Worm (Caenorhabditis elegans) whole organism, L1 larva: ENCODE measurements around the gene gsp-2.
A peak's percentile ranks its signal among the peaks of the same experiment; 100 is the strongest.

Experiments
- C16A3.4 ChIP-seq: fragments of 150-350 bp; optimal IDR thresholded peaks from 2 replicates; lab custom pipeline; 2014; ENCODE audit warnings: missing biosample characterization, missing genetic modification characterization
- aha-1 ChIP-seq: fragments of 150-350 bp; optimal IDR thresholded peaks from 2 replicates; lab custom pipeline; 2014; ENCODE audit warnings: missing biosample characterization, missing genetic modification characterization
- aly-2 ChIP-seq: fragments of 150-350 bp; optimal IDR thresholded peaks from 2 replicates; lab custom pipeline; 2014; ENCODE audit warnings: missing biosample characterization, missing genetic modification characterization
- blmp-1 ChIP-seq: fragments of 150-350 bp; optimal IDR thresholded peaks from 2 replicates; lab custom pipeline; 2014; ENCODE audit warnings: missing biosample characterization, missing genetic modification characterization
- ceh-88 ChIP-seq: fragments of 200-800 bp; sonication (Bioruptor generic); IDR thresholded peaks from 2 replicates; pipeline ENCODE4 v1.3.6; 2022; ENCODE audit warnings: missing genetic modification characterization, missing compliant biosample characterization
- dpl-1 ChIP-seq, 3 experiments: fragments of 150-350 bp in 2 of 3; sonication (generic microtip) in 1 of 3; optimal IDR thresholded peaks; 2 replicates each; lab custom pipeline; 2014 to 2017; ENCODE audit warnings: missing biosample characterization in 3 of 3, missing genetic modification characterization in 3 of 3, missing genetic modification reagents in 3 of 3
- dsc-1 ChIP-seq: sonication (generic microtip); optimal IDR thresholded peaks from 2 replicates; lab custom pipeline; 2016; ENCODE audit warnings: mild to moderate bottlenecking, missing genetic modification characterization, missing compliant biosample characterization
- efl-1 ChIP-seq, 4 experiments: fragments of 150-350 bp; optimal IDR thresholded peaks in 3 of 4; peaks in 1 of 4; 1 replicate in 1 of 4; 2 replicates in 3 of 4; lab custom pipeline; 2014; ENCODE audit warnings: missing biosample characterization in 2 of 4, missing genetic modification characterization in 2 of 4, missing genetic modification reagents in 2 of 4
- efl-3 ChIP-seq: fragments of 200-800 bp; sonication (Bioruptor generic); optimal IDR thresholded peaks from 2 replicates; lab custom pipeline; 2018; ENCODE audit warnings: mild to moderate bottlenecking, missing genetic modification characterization, missing compliant biosample characterization
- egl-27 ChIP-seq, 2 experiments: fragments of 150-350 bp in 1 of 2; sonication (generic microtip); optimal IDR thresholded peaks; 3 replicates each; lab custom pipeline; 2017 to 2018; ENCODE audit warnings: missing biosample characterization in 2 of 2, missing genetic modification characterization in 2 of 2, missing genetic modification reagents in 2 of 2
- elt-3 ChIP-seq, 6 experiments: fragments of 150-350 bp in 1 of 6; sonication (generic microtip); optimal IDR thresholded peaks; 2 replicates each; lab custom pipeline; 2017 to 2018; ENCODE audit warnings: missing biosample characterization in 6 of 6, missing genetic modification characterization in 6 of 6, inconsistent platforms in 1 of 6
- ets-5 ChIP-seq: fragments of 200-800 bp; sonication (Bioruptor generic); IDR thresholded peaks from 2 replicates; pipeline ENCODE4 v1.3.6; 2022; ENCODE audit warnings: missing genetic modification characterization, missing compliant biosample characterization
- fkh-10 ChIP-seq: sonication (generic microtip); optimal IDR thresholded peaks from 2 replicates; lab custom pipeline; 2017; ENCODE audit warnings: missing biosample characterization, missing genetic modification reagents, missing genetic modification characterization
- fkh-8 ChIP-seq: sonication (generic microtip); optimal IDR thresholded peaks from 2 replicates; lab custom pipeline; 2016; ENCODE audit warnings: mild to moderate bottlenecking, missing genetic modification characterization, missing compliant biosample characterization
- fos-1 ChIP-seq: fragments of 150-350 bp; optimal IDR thresholded peaks from 2 replicates; lab custom pipeline; 2014; ENCODE audit warnings: missing biosample characterization, missing genetic modification characterization
- grh-1 ChIP-seq: fragments of 200-800 bp; sonication (Bioruptor generic); IDR thresholded peaks from 2 replicates; pipeline ENCODE4 v1.3.6; 2022; ENCODE audit warnings: missing genetic modification reagents, missing genetic modification characterization, missing compliant biosample characterization
- hpl-2 ChIP-seq: fragments of 150-350 bp; optimal IDR thresholded peaks from 2 replicates; lab custom pipeline; 2014; ENCODE audit warnings: missing biosample characterization, missing genetic modification reagents, missing genetic modification characterization
- irx-1 ChIP-seq: sonication (generic microtip); optimal IDR thresholded peaks from 2 replicates; lab custom pipeline; 2016; ENCODE audit warnings: missing genetic modification characterization, missing compliant biosample characterization
- isw-1 ChIP-seq: fragments of 200-800 bp; sonication (Bioruptor generic); IDR thresholded peaks from 2 replicates; pipeline ENCODE4 v1.3.6; 2022; ENCODE audit warnings: missing genetic modification characterization, missing compliant biosample characterization
- jun-1 ChIP-seq: fragments of 150-350 bp; optimal IDR thresholded peaks from 2 replicates; lab custom pipeline; 2014; ENCODE audit warnings: missing biosample characterization, missing genetic modification reagents, missing genetic modification characterization
- lin-13 ChIP-seq: fragments of 150-350 bp; optimal IDR thresholded peaks from 2 replicates; lab custom pipeline; 2014; ENCODE audit warnings: missing biosample characterization, missing genetic modification reagents, missing genetic modification characterization
- lin-14 ChIP-seq: fragments of 200-800 bp; sonication (Bioruptor generic); optimal IDR thresholded peaks from 2 replicates; lab custom pipeline; 2018; ENCODE audit warnings: mild to moderate bottlenecking, missing genetic modification characterization, moderate library complexity, missing compliant biosample characterization
- lin-35 ChIP-seq, 2 experiments: fragments of 150-350 bp; optimal IDR thresholded peaks; 2 replicates each; lab custom pipeline; 2014; ENCODE audit warnings: missing biosample characterization in 2 of 2, missing genetic modification characterization in 2 of 2, missing genetic modification reagents in 2 of 2
- lin-39 ChIP-seq: fragments of 150-350 bp; optimal IDR thresholded peaks from 2 replicates; lab custom pipeline; 2014; ENCODE audit warnings: missing biosample characterization, missing genetic modification reagents, missing genetic modification characterization
- lir-3 ChIP-seq: sonication (generic microtip); optimal IDR thresholded peaks from 2 replicates; lab custom pipeline; 2016; ENCODE audit warnings: mild to moderate bottlenecking, missing genetic modification characterization, moderate library complexity, missing compliant biosample characterization; ENCODE audit not compliant: poor library complexity
- lsy-2 ChIP-seq, 2 experiments: fragments of 150-350 bp; optimal IDR thresholded peaks; 2 replicates each; lab custom pipeline; 2014; ENCODE audit warnings: missing biosample characterization in 2 of 2, missing genetic modification characterization in 2 of 2
- mab-9 ChIP-seq: fragments of 200-800 bp; sonication (Bioruptor generic); IDR thresholded peaks from 2 replicates; pipeline ENCODE4 v1.3.6; 2022; ENCODE audit warnings: missing genetic modification reagents, missing genetic modification characterization, missing compliant biosample characterization
- mep-1 ChIP-seq: fragments of 150-350 bp; optimal IDR thresholded peaks from 2 replicates; lab custom pipeline; 2014; ENCODE audit warnings: missing biosample characterization, missing genetic modification characterization
- nhr-11 ChIP-seq: fragments of 150-350 bp; optimal IDR thresholded peaks from 2 replicates; lab custom pipeline; 2014; ENCODE audit warnings: missing biosample characterization, missing genetic modification characterization
- nhr-19 ChIP-seq: fragments of 200-800 bp; sonication (Bioruptor generic); conservative IDR thresholded peaks from 2 replicates; pipeline ENCODE4 v1.3.6; 2022; ENCODE audit warnings: missing genetic modification characterization, missing compliant biosample characterization
- nhr-20 ChIP-seq: sonication (generic microtip); optimal IDR thresholded peaks from 2 replicates; lab custom pipeline; 2016; ENCODE audit warnings: mild to moderate bottlenecking, missing genetic modification characterization, missing compliant biosample characterization
- nhr-47 ChIP-seq: sonication (generic microtip); optimal IDR thresholded peaks from 2 replicates; lab custom pipeline; 2016; ENCODE audit warnings: mild to moderate bottlenecking, missing genetic modification characterization, moderate library complexity, missing compliant biosample characterization
- nhr-71 ChIP-seq: sonication (generic microtip); optimal IDR thresholded peaks from 2 replicates; lab custom pipeline; 2016; ENCODE audit warnings: mild to moderate bottlenecking, missing genetic modification characterization, moderate library complexity, missing compliant biosample characterization
- nhr-76 ChIP-seq: sonication (generic microtip); optimal IDR thresholded peaks from 2 replicates; lab custom pipeline; 2017; ENCODE audit warnings: missing biosample characterization, missing genetic modification characterization
- nhr-77 ChIP-seq: fragments of 150-350 bp; optimal IDR thresholded peaks from 2 replicates; lab custom pipeline; 2014; ENCODE audit warnings: missing biosample characterization, missing genetic modification characterization
- nhr-85 ChIP-seq: sonication (generic microtip); peaks from one replicate; lab custom pipeline; 2016; ENCODE audit warnings: missing genetic modification characterization, inconsistent platforms, missing compliant biosample characterization
- nhr-90 ChIP-seq: sonication (generic microtip); optimal IDR thresholded peaks from 2 replicates; lab custom pipeline; 2016; ENCODE audit warnings: mild to moderate bottlenecking, missing genetic modification characterization, missing compliant biosample characterization; ENCODE audit not compliant: poor library complexity
- pax-3 ChIP-seq: fragments of 200-800 bp; sonication (Bioruptor generic); optimal IDR thresholded peaks from 2 replicates; lab custom pipeline; 2018; ENCODE audit warnings: mild to moderate bottlenecking, missing genetic modification characterization, moderate library complexity, missing compliant biosample characterization
- skn-1 ChIP-seq: fragments of 150-350 bp; optimal IDR thresholded peaks from 2 replicates; lab custom pipeline; 2014; ENCODE audit warnings: missing biosample characterization, missing genetic modification characterization
- snpc-4 ChIP-seq: fragments of 150-350 bp; optimal IDR thresholded peaks from 2 replicates; lab custom pipeline; 2014; ENCODE audit warnings: missing biosample characterization, missing genetic modification characterization
- snu-23 ChIP-seq: sonication (generic microtip); optimal IDR thresholded peaks from 2 replicates; lab custom pipeline; 2016; ENCODE audit warnings: missing genetic modification characterization, missing compliant biosample characterization
- sox-4 ChIP-seq: sonication (generic microtip); optimal IDR thresholded peaks from 2 replicates; lab custom pipeline; 2016; ENCODE audit warnings: missing genetic modification characterization, missing compliant biosample characterization
- sptf-1 ChIP-seq: fragments of 150-350 bp; optimal IDR thresholded peaks from 2 replicates; lab custom pipeline; 2014; ENCODE audit warnings: missing biosample characterization, missing genetic modification characterization
- swsn-7 ChIP-seq: sonication (generic microtip); optimal IDR thresholded peaks from 2 replicates; lab custom pipeline; 2016; ENCODE audit warnings: missing genetic modification characterization, missing compliant biosample characterization
- tbx-2 ChIP-seq: sonication (generic microtip); optimal IDR thresholded peaks from 2 replicates; lab custom pipeline; 2016; ENCODE audit warnings: missing genetic modification characterization, missing compliant biosample characterization
- tlp-1 ChIP-seq: fragments of 150-350 bp; optimal IDR thresholded peaks from 2 replicates; lab custom pipeline; 2014; ENCODE audit warnings: missing biosample characterization, missing genetic modification characterization
- unc-86 ChIP-seq: sonication (generic microtip); optimal IDR thresholded peaks from 2 replicates; lab custom pipeline; 2016; ENCODE audit warnings: missing genetic modification characterization, missing compliant biosample characterization
- vab-15 ChIP-seq: sonication (generic microtip); optimal IDR thresholded peaks from 2 replicates; lab custom pipeline; 2017; ENCODE audit warnings: missing genotype, mild to moderate bottlenecking, missing genetic modification characterization, missing compliant biosample characterization
- zag-1 ChIP-seq: fragments of 150-350 bp; optimal IDR thresholded peaks from 2 replicates; lab custom pipeline; 2014; ENCODE audit warnings: missing biosample characterization, missing genetic modification characterization
- zip-4 ChIP-seq: fragments of 200-800 bp; sonication (Bioruptor generic); optimal IDR thresholded peaks from 2 replicates; lab custom pipeline; 2018; ENCODE audit warnings: mild to moderate bottlenecking, missing genetic modification characterization, moderate library complexity, missing compliant biosample characterization
- ztf-4 ChIP-seq: fragments of 150-350 bp; optimal IDR thresholded peaks from 2 replicates; lab custom pipeline; 2014; ENCODE audit warnings: missing biosample characterization, missing genetic modification characterization

Gene gsp-2

ce11 chrIII:7300169-7300568, 36.2 kb upstream of the gsp-2 start (continued):
- TF ChIP-seq grh-1 (GFP tag; lab: Robert Waterston, UW) = peak; percentile 36; the same call in 1 of the 2 replicates

DNA sequence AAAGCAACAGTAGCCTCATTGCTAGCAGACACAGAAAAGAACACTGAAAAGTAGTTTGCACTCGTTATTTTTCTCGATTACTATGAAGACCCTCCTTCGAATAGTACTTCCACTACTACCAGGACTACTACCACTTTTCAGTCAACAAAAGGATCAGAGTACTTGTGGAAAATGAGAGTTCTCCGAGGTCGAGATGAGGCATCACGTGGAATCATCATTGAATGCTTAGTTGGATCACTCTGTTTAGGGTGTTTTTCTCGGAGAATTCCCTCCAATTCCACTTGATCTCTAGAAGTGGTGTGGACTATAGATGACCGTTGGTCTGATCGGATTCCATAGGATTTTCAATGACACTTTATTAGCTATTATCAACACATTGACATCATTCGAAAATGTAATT, 35.6 kb upstream of the gsp-2 start:
- TF ChIP-seq jun-1 = no peak
- no peak for TF ChIP-seq tbx-2 (tag; lab: Kevin White, UChicago)
- peak; percentile 44 for TF ChIP-seq lin-14 (GFP tag; lab: Kevin White, UChicago)
- TF ChIP-seq nhr-19 (GFP tag; lab: Robert Waterston, UW) = peak; percentile 33
- TF ChIP-seq elt-3 (tag; optimal IDR thresholded peaks at IDR 0.05; lab: Kevin White, UChicago) = peak in 1 of 6 experiments; percentile 2
- peak; percentile 32; the same call in 1 of the 2 replicates for TF ChIP-seq grh-1 (GFP tag; lab: Robert Waterston, UW)
- TF ChIP-seq ets-5 (GFP tag; lab: Robert Waterston, UW) = no peak
- TF ChIP-seq swsn-7 = no peak
- no peak for TF ChIP-seq aly-2
- no peak for TF ChIP-seq nhr-90
- TF ChIP-seq sptf-1 (tag; lab: Kevin White, UChicago) = no peak
- no peak for TF ChIP-seq zag-1 (tag; lab: Kevin White, UChicago)
- no peak for TF ChIP-seq dpl-1 (GFP tag; optimal IDR thresholded peaks at IDR 0.05; lab: Kevin White, UChicago)
- no peak for TF ChIP-seq tlp-1 (tag; lab: Kevin White, UChicago)
- TF ChIP-seq C16A3.4 (tag; lab: Kevin White, UChicago) = no peak
- TF ChIP-seq fkh-8 (tag; lab: Kevin White, UChicago) = no peak
- no peak for TF ChIP-seq lir-3 (tag; lab: Kevin White, UChicago)
- TF ChIP-seq egl-27 (tag; optimal IDR thresholded peaks at IDR 0.05; lab: Kevin White, UChicago) = no peak
- TF ChIP-seq nhr-85 (tag; lab: Kevin White, UChicago) = peak; percentile 87
- TF ChIP-seq nhr-76 (tag; lab: Kevin White, UChicago) = no peak
- TF ChIP-seq dsc-1 (tag; lab: Kevin White, UChicago) = no peak
- no peak for TF ChIP-seq zip-4 (GFP tag; lab: Kevin White, UChicago)
- no peak for TF ChIP-seq irx-1 (tag; lab: Kevin White, UChicago)
- TF ChIP-seq mab-9 (GFP tag; lab: Robert Waterston, UW) = no peak
- no peak for TF ChIP-seq skn-1 (tag; lab: Kevin White, UChicago)
- TF ChIP-seq mep-1 (tag; lab: Kevin White, UChicago) = no peak
- TF ChIP-seq fkh-10 (GFP tag; lab: Kevin White, UChicago) = no peak
- TF ChIP-seq nhr-11 (tag; lab: Kevin White, UChicago) = no peak
- no peak for TF ChIP-seq nhr-77
- no peak for TF ChIP-seq aha-1
- no peak for TF ChIP-seq ceh-88 (GFP tag; lab: Robert Waterston, UW)
- TF ChIP-seq efl-3 (GFP tag; lab: Kevin White, UChicago) = no peak
- TF ChIP-seq snpc-4 (tag; lab: Kevin White, UChicago) = no peak
- peak in 1 of 2 experiments; percentile 17 for TF ChIP-seq lsy-2 (tag; optimal IDR thresholded peaks at IDR 0.05; lab: Kevin White, UChicago)
- no peak for TF ChIP-seq lin-39 (tag; lab: Kevin White, UChicago)
- no peak for TF ChIP-seq efl-1 (optimal IDR thresholded peaks at IDR 0.05; lab: Kevin White, UChicago)
- TF ChIP-seq efl-1 (GFP tag; optimal IDR thresholded peaks at IDR 0.05 in 1 of 2; lab: Kevin White, UChicago) = peak in 1 of 2 experiments; percentile 73
- no peak for TF ChIP-seq unc-86 (tag; lab: Kevin White, UChicago)
- no peak for TF ChIP-seq pax-3 (tag; lab: Kevin White, UChicago)
- TF ChIP-seq nhr-47 (tag; lab: Kevin White, UChicago) = no peak
- TF ChIP-seq nhr-20 = peak; percentile 40
- TF ChIP-seq lin-35 (GFP tag; optimal IDR thresholded peaks at IDR 0.05; lab: Kevin White, UChicago) = peak in 1 of 2 experiments; percentile 38
- TF ChIP-seq blmp-1 (tag; lab: Kevin White, UChicago) = peak; percentile 82
- TF ChIP-seq nhr-71 = no peak
- no peak for TF ChIP-seq hpl-2
- TF ChIP-seq isw-1 = no peak
- TF ChIP-seq sox-4 (tag; lab: Kevin White, UChicago) = no peak
- no peak for TF ChIP-seq ztf-4 (tag; lab: Kevin White, UChicago)
- no peak for TF ChIP-seq vab-15 (tag; lab: Kevin White, UChicago)
- TF ChIP-seq snu-23 (GFP tag; lab: Kevin White, UChicago) = peak; percentile 4
- no peak for TF ChIP-seq fos-1
- TF ChIP-seq lin-13 (GFP tag; lab: Kevin White, UChicago) = no peak
- TF ChIP-seq, all 84 proteins: peak for 11
